Worm (Caenorhabditis elegans): ENCODE data around the gene acl-14.
A peak's percentile ranks its signal among the peaks of the same experiment; 100 is the strongest.

acl-14 gene

DNA sequence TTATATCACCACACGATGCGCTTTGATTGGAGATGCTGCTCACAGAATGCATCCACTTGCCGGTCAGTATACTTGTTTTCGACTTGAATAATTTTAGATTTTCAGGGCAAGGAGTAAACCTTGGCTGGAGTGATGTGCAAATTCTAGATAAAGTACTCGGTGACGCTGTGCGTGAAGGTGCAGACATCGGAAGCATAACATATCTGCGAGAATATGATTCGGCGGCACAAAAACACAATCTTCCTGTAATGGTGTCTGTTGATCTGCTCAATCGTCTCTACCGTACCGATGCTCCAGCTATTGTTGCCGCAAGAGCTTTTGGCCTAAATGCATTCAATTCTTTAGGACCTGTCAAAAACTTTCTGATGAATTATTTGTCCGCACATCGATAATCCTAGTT lies 5.0 kb upstream of the acl-14 start (continued):
- TF ChIP-seq ceh-32 (tag; optimal IDR thresholded peaks at IDR 0.05; ENCODE audit: poor library complexity) (no peak), nhr-28 (tag; optimal IDR thresholded peaks at IDR 0.05) (no peak), dmd-9 (GFP tag; IDR thresholded peaks at IDR 0.05) (0 out of 2 replicates have a peak, but pooled peaks have one; percentile 14), D1046.2 (GFP tag; IDR thresholded peaks at IDR 0.05) (peak; percentile 48; the same call in 1 of the 2 replicates), hlh-11 (tag; optimal IDR thresholded peaks at IDR 0.05) (peak; percentile 6), nhr-10 (tag; optimal IDR thresholded peaks at IDR 0.05) (no peak)

DNA sequence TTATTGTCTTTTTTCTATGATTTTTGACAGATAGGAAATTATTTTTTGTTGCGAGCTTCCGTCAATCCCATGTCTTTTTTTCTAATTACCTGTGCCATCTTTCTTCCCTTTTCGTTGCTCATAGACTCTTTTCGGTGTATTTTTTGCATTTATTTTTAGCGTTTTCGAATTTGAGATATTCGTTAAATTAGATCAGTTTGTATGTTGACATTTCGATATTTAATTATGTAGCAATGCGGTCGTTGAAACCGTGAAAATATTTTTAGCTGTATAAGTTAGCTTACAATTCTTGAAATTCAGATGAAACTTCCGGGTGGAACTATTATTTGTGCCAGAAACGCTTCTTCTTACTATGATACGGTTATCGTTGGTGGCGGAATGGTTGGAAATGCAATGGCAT lies 3.0 kb upstream of the acl-14 start, which contains the start of gene coq-6:
coq-6 (plus strand) TSS at position 301 of the 400 bp plus-strand sequence.
- no peak for TF ChIP-seq attf-4 (tag; optimal IDR thresholded peaks at IDR 0.05)
- peak; percentile 69 for TF ChIP-seq aha-1 (tag)
- TF ChIP-seq F44E2.7 (GFP tag; IDR thresholded peaks at IDR 0.05): no peak

DNA sequence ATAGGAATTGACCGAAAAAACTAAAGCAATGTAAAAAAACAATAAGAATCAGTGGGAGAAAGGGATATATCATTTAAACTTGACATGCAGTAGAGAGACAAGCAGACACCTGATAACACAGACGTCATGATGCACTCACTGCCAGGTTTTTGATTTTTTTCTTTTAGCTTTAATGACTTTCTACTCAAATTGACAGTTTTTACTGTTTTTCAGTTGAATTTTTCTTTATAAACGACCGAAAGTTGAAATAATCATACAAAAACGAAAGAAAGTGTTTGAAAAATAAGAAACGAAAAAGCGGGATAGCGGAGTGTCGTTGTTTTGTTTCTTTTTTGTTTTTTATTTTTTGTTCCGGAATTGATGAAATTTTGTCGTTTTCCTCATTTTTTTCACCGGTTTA lies 785 bp upstream of the acl-14 start, which contains the start of gene ucp-4:
ucp-4 (plus strand) TSS at position 83 of the 400 bp plus-strand sequence.
- TF ChIP-seq lin-29 (GFP tag; IDR thresholded peaks at IDR 0.05) (no peak), ceh-20 (GFP tag; IDR thresholded peaks at IDR 0.05) (peak; percentile 62; the same call in 1 of the 2 replicates), hlh-30 (tag; optimal IDR thresholded peaks at IDR 0.05; ENCODE audit: insufficient read depth) (peak; percentile 14), daf-16 (GFP tag; optimal IDR thresholded peaks at IDR 0.05) (no peak), daf-16 (tag; optimal IDR thresholded peaks at IDR 0.05) (peak; percentile 20), hlh-11 (tag; optimal IDR thresholded peaks at IDR 0.05) (peak; percentile 29), tra-1 (GFP tag; IDR thresholded peaks at IDR 0.05) (0 out of 2 replicates have a peak, but pooled peaks have one; percentile 35), dpl-1 (GFP tag; optimal IDR thresholded peaks at IDR 0.05) (no peak), madf-5 (GFP tag; IDR thresholded peaks at IDR 0.05) (no peak), ztf-11 (tag; optimal IDR thresholded peaks at IDR 0.05) (no peak), nhr-25 (tag; optimal IDR thresholded peaks at IDR 0.05; ENCODE audit: borderline replicate concordance, insufficient read depth) (no peak), lin-1 (GFP tag; IDR thresholded peaks at IDR 0.05) (no peak), zag-1 (tag; optimal IDR thresholded peaks at IDR 0.05) (no peak), duxl-1 (tag; optimal IDR thresholded peaks at IDR 0.05; ENCODE audit: poor library complexity) (no peak), nhr-102 (tag; optimal IDR thresholded peaks at IDR 0.05) (no peak), unc-62 (GFP tag; optimal IDR thresholded peaks at IDR 0.05 in 1 of 2) (peak in 1 of 2 experiments; percentile 30), unc-62 (tag; optimal IDR thresholded peaks at IDR 0.05) (no peak), zip-11 (GFP tag; IDR thresholded peaks at IDR 0.05) (no peak), T20F7.1 (GFP tag; optimal IDR thresholded peaks at IDR 0.05) (peak; percentile 85), nhr-28 (tag; optimal IDR thresholded peaks at IDR 0.05) (peak; percentile 4), F10B5.3 (tag; optimal IDR thresholded peaks at IDR 0.05) (no peak), dmd-6 (GFP tag; IDR thresholded peaks at IDR 0.05) (peak; percentile 75), daf-12 (tag; optimal IDR thresholded peaks at IDR 0.05) (no peak), dve-1 (tag; optimal IDR thresholded peaks at IDR 0.05; ENCODE audit: insufficient read depth) (peak; percentile 8)

ce11 chrV:9332611-9333315 lies 668 bp downstream of the acl-14 start:
- TF ChIP-seq nhr-77 (tag; optimal IDR thresholded peaks at IDR 0.05) (no peak), unc-62 (GFP tag; optimal IDR thresholded peaks at IDR 0.05 in 1 of 2) (peak in 1 of 2 experiments; percentile 37), unc-62 (tag; optimal IDR thresholded peaks at IDR 0.05) (no peak), aha-1 (tag) (peak; percentile 95), snpc-4 (tag; optimal IDR thresholded peaks at IDR 0.05) (no peak), Y75B8A.6 (GFP tag; IDR thresholded peaks at IDR 0.05) (no peak), nhr-28 (tag; optimal IDR thresholded peaks at IDR 0.05) (peak; percentile 3), lin-15B (tag; optimal IDR thresholded peaks at IDR 0.05) (no peak), daf-16 (GFP tag; optimal IDR thresholded peaks at IDR 0.05) (no peak), daf-16 (tag; optimal IDR thresholded peaks at IDR 0.05) (peak; percentile 40), tag-97 (GFP tag; IDR thresholded peaks at IDR 0.05) (no peak), spr-1 (tag; optimal IDR thresholded peaks at IDR 0.05) (no peak), mdt-29 (GFP tag; IDR thresholded peaks at IDR 0.05) (no peak), saeg-2 (GFP tag; IDR thresholded peaks at IDR 0.05) (no peak), T20F7.1 (GFP tag; optimal IDR thresholded peaks at IDR 0.05) (no peak), nhr-48 (tag; optimal IDR thresholded peaks at IDR 0.05) (no peak), vab-7 (GFP tag; IDR thresholded peaks at IDR 0.05) (no peak), nhr-42 (GFP tag; IDR thresholded peaks at IDR 0.05) (no peak), lin-13 (GFP tag; optimal IDR thresholded peaks at IDR 0.05) (no peak), zfp-3 (GFP tag; conservative IDR thresholded peaks at IDR 0.05) (no peak), nhr-11 (tag; optimal IDR thresholded peaks at IDR 0.05) (peak; percentile 20)
